Worm (Caenorhabditis elegans): ENCODE results near the gene W04G3.12.

The W04G3.12 gene

DNA sequence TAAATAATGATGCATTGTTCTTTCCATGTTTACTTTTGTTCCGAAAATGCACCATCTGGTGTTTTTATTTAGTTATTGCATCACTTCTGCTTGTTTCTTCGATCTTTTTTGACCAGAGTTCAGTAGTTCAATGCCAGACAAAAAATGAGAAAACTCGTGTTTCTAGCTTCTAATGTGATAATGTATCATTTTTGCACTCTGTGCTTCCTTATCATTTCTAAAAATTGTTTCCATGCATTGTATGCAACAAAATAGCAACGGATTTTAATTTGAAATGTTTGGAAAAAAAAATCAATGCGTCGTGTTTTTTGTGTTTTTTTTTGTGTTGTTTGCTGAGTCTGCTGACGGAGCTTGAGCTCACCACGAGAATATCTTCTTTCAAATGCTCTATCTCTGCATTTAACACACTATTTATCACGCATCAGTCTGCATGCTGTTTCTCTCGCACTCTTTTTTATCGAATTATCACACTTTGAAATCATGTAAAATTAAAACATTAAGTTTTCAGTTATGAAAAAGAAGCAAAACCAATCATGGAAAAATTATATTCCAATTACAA, 3.6 kb upstream of the W04G3.12 start, which contains the start of gene sulp-7:
TSS of gene sulp-7 (plus strand) at position 509 of the 559 bp plus-strand sequence.
- no peak for TF ChIP-seq rbr-2 (tag; optimal IDR thresholded peaks at IDR 0.05)
- peak; percentile 33 for TF ChIP-seq pqm-1 (tag; optimal IDR thresholded peaks at IDR 0.05)
- peak in 1 of 2 experiments; percentile 20 for TF ChIP-seq daf-16 (GFP tag; optimal IDR thresholded peaks at IDR 0.05)
- peak; percentile 44 for TF ChIP-seq daf-16 (tag; optimal IDR thresholded peaks at IDR 0.05)
- TF ChIP-seq mxl-3 (GFP tag; optimal IDR thresholded peaks at IDR 0.05) = peak; percentile 9
- peak; percentile 65 for TF ChIP-seq hlh-30 (tag; optimal IDR thresholded peaks at IDR 0.05; ENCODE audit: insufficient read depth)
- peak; percentile 11 for TF ChIP-seq hlh-11 (tag; optimal IDR thresholded peaks at IDR 0.05)
- no peak for TF ChIP-seq nhr-111 (GFP tag; optimal IDR thresholded peaks at IDR 0.05)
- peak; percentile 44 for TF ChIP-seq nhr-28 (tag; optimal IDR thresholded peaks at IDR 0.05)

DNA sequence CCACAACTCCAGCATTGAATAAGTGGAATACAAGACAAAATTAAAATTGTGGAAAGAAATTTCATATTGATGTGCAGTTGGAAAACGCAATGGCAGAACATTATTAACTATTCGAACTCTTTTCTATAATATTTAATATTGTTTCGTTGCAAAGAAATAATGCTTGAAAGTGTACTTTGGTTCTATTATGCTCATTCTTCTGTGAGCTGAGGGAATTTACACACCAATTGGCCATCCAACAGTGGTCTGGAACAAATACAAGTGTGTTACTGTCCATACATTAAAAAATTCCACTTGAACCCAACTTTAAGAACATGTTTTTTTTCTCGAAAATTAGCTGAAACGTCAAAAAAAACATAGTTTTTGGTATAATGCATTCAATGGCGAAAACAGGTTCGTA, 3.1 kb upstream of the W04G3.12 start, which contains the start of gene W04G3.13:
TSS of gene W04G3.13 (minus strand) at position 101 of the 400 bp plus-strand sequence.
- no peak for TF ChIP-seq spr-1 (tag; optimal IDR thresholded peaks at IDR 0.05)
- no peak for TF ChIP-seq dpl-1 (GFP tag; optimal IDR thresholded peaks at IDR 0.05)
- TF ChIP-seq F49E8.2 (tag; optimal IDR thresholded peaks at IDR 0.05; ENCODE audit: borderline replicate concordance) = no peak
- TF ChIP-seq dmd-8 (GFP tag; IDR thresholded peaks at IDR 0.05) = no peak
- TF ChIP-seq hlh-30 (tag; optimal IDR thresholded peaks at IDR 0.05; ENCODE audit: insufficient read depth) = no peak
- TF ChIP-seq daf-8 (GFP tag; IDR thresholded peaks at IDR 0.05) = no peak
- no peak for TF ChIP-seq Y105C5A.15 (GFP tag; IDR thresholded peaks at IDR 0.05)
- TF ChIP-seq hif-1 (tag; optimal IDR thresholded peaks at IDR 0.05) = no peak
- no peak for TF ChIP-seq madf-9 (GFP tag; conservative IDR thresholded peaks at IDR 0.05)
- TF ChIP-seq lin-38 (GFP tag; IDR thresholded peaks at IDR 0.05) = no peak
- no peak for TF ChIP-seq ceh-32 (tag; optimal IDR thresholded peaks at IDR 0.05; ENCODE audit: poor library complexity)
- no peak for TF ChIP-seq snpc-4 (tag; optimal IDR thresholded peaks at IDR 0.05)
- TF ChIP-seq nhr-41 (GFP tag; IDR thresholded peaks at IDR 0.05) = no peak
- no peak for TF ChIP-seq F37D6.2 (tag; optimal IDR thresholded peaks at IDR 0.05)
- TF ChIP-seq lin-1 (GFP tag; IDR thresholded peaks at IDR 0.05) = no peak
- TF ChIP-seq pha-4 (GFP tag; IDR thresholded peaks at IDR 0.05) = no peak
- no peak for TF ChIP-seq pha-4 (tag; optimal IDR thresholded peaks at IDR 0.05)
- TF ChIP-seq jun-1 (tag; optimal IDR thresholded peaks at IDR 0.05) = no peak
- no peak for TF ChIP-seq dmd-9 (GFP tag; IDR thresholded peaks at IDR 0.05)
- no peak for TF ChIP-seq lin-13 (GFP tag; optimal IDR thresholded peaks at IDR 0.05)
- TF ChIP-seq nhr-25 (tag; optimal IDR thresholded peaks at IDR 0.05; ENCODE audit: borderline replicate concordance, insufficient read depth) = no peak

DNA sequence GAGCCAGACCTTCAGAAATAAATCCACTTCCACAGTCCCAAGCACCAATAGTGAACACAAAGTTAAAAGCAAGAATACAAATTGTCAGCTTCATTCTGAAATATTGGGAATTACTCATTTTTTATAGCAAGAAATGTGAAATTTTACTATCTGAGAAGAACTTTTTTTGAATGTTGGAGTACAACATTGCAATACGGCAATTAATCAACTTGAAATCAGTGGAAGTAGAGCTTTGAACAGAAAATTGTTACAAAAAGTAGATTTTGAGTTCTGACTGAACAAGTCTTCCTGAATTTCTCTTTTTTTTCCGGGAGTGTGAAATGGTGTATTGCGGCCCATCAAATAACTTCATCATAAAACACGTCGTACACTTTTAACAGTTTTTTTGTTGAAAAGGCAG, 1.5 kb upstream of the W04G3.12 start, which contains the start of gene W04G3.10:
TSS of gene W04G3.10 (minus strand) at position 101 of the 400 bp plus-strand sequence.
- TF ChIP-seq duxl-1 (tag; optimal IDR thresholded peaks at IDR 0.05; ENCODE audit: poor library complexity) (no peak), mdl-1 (tag; optimal IDR thresholded peaks at IDR 0.05) (no peak), aha-1 (tag) (peak; percentile 34), zip-2 (tag; optimal IDR thresholded peaks at IDR 0.05) (no peak)

DNA sequence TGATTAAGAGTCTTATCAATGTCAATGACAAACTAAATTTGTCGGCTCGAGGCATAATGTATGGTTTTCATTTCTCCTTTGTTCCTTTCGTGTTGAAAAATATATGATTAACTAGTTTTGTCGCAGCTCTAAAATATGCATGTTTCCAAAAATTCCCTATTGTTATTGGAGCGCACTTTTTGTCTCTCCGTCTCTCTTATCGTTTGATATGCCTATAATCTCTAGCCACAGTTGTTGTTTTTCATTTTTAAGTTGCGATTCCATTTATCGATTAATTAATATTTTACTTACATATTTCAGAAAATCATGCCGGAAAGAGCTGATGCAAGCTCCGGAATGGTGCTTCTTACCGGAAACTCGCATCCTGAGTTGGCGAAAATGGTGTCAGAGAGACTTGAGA, 3.2 kb downstream of the W04G3.12 start, which contains the start of gene W04G3.5:
TSS of gene W04G3.5 (plus strand) at position 301 of the 400 bp plus-strand sequence.
- TF ChIP-seq aha-1 (tag) = peak; percentile 16
- TF ChIP-seq jun-1 (tag; optimal IDR thresholded peaks at IDR 0.05) = no peak

DNA sequence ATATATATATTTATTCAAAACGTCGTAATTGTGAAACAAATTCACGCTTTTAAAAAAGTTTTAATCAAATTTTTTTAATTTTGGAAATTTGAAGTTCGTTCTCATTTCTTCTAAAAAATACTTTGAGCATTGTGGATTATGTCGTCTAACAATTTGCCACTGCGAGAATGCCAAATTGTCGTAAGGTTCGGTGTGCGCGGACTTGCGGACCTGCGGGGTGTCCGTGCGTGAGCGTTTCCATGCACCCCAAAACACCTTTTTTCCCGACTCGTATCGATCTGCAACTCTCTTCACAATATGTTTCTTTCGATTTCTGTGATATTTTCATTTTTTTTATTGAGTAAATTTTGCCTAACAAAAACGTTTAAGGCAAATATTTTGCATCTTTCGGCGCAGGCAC, 3.9 kb downstream of the W04G3.12 start:
- TF ChIP-seq nhr-41 (GFP tag; IDR thresholded peaks at IDR 0.05) (no peak), hmg-1.1 (GFP tag; IDR thresholded peaks at IDR 0.05) (peak; percentile 32; the same call in 1 of the 2 replicates), lim-7 (GFP tag; IDR thresholded peaks at IDR 0.05) (no peak), dmd-6 (GFP tag; IDR thresholded peaks at IDR 0.05) (no peak), duxl-1 (tag; optimal IDR thresholded peaks at IDR 0.05; ENCODE audit: poor library complexity) (no peak), dmd-8 (GFP tag; IDR thresholded peaks at IDR 0.05) (no peak), jun-1 (tag; optimal IDR thresholded peaks at IDR 0.05) (no peak), attf-4 (tag; optimal IDR thresholded peaks at IDR 0.05) (no peak), dmd-9 (GFP tag; IDR thresholded peaks at IDR 0.05) (no peak), nhr-111 (GFP tag; optimal IDR thresholded peaks at IDR 0.05) (no peak), daf-8 (GFP tag; IDR thresholded peaks at IDR 0.05) (no peak), daf-16 (GFP tag; optimal IDR thresholded peaks at IDR 0.05) (no peak), daf-16 (tag; optimal IDR thresholded peaks at IDR 0.05) (peak; percentile 41), hif-1 (tag; optimal IDR thresholded peaks at IDR 0.05) (no peak), dve-1 (tag; optimal IDR thresholded peaks at IDR 0.05; ENCODE audit: insufficient read depth) (no peak), F10B5.3 (tag; optimal IDR thresholded peaks at IDR 0.05) (no peak), ceh-32 (tag; optimal IDR thresholded peaks at IDR 0.05; ENCODE audit: poor library complexity) (no peak)
